Worm (Caenorhabditis elegans) whole organism, L4 larva: ENCODE results near the gene Y76B12C.6.

Experiments
- F37D6.2 ChIP-seq: sonication (generic microtip); optimal IDR thresholded peaks from 2 replicates; lab custom pipeline; 2016; ENCODE audit warnings: mild to moderate bottlenecking, missing genetic modification characterization, missing compliant biosample characterization
- aly-2 ChIP-seq: sonication (generic microtip); optimal IDR thresholded peaks from 2 replicates; lab custom pipeline; 2018; ENCODE audit warnings: missing biosample characterization, missing genetic modification characterization
- ama-1 ChIP-seq: fragments of 150-350 bp; optimal IDR thresholded peaks from 2 replicates; lab custom pipeline; 2014; ENCODE audit warnings: inconsistent platforms, mixed read lengths
- daf-19 ChIP-seq: fragments of 200-800 bp; sonication (Bioruptor generic); conservative IDR thresholded peaks from 2 replicates; pipeline ENCODE4 v1.3.6; 2022; ENCODE audit warnings: missing genetic modification characterization, missing compliant biosample characterization
- dmd-6 ChIP-seq: fragments of 200-800 bp; sonication (Bioruptor generic); IDR thresholded peaks from 2 replicates; pipeline ENCODE4 v1.3.6; 2022; ENCODE audit warnings: missing genetic modification reagents, missing genetic modification characterization, missing compliant biosample characterization
- egl-43 ChIP-seq: fragments of 200-800 bp; sonication (Bioruptor generic); IDR thresholded peaks from 2 replicates; pipeline ENCODE4 v1.3.6; 2022; ENCODE audit warnings: missing genetic modification reagents, missing genetic modification characterization, missing compliant biosample characterization
- lsy-2 ChIP-seq, 2 experiments: fragments of 150-350 bp in 1 of 2; sonication (generic microtip) in 1 of 2; optimal IDR thresholded peaks; 2 replicates each; lab custom pipeline; 2014 to 2017; ENCODE audit warnings: missing biosample characterization in 2 of 2, missing genetic modification characterization in 2 of 2
- nhr-237 ChIP-seq: sonication (generic microtip); optimal IDR thresholded peaks from 2 replicates; lab custom pipeline; 2017; ENCODE audit warnings: missing biosample characterization, missing genetic modification characterization
- nhr-28 ChIP-seq: fragments of 150-350 bp; optimal IDR thresholded peaks from 2 replicates; lab custom pipeline; 2014; ENCODE audit warnings: missing biosample characterization, missing genetic modification characterization
- pqm-1 ChIP-seq: sonication (generic microtip); optimal IDR thresholded peaks from 2 replicates; lab custom pipeline; 2017; ENCODE audit warnings: missing biosample characterization, missing genetic modification characterization
- saeg-2 ChIP-seq: fragments of 200-800 bp; sonication (Bioruptor generic); IDR thresholded peaks from 2 replicates; pipeline ENCODE4 v1.3.6; 2022; ENCODE audit warnings: missing genetic modification reagents, missing genetic modification characterization, missing compliant biosample characterization
- skn-1 ChIP-seq: fragments of 150-350 bp; optimal IDR thresholded peaks from 2 replicates; lab custom pipeline; 2014; ENCODE audit warnings: missing biosample characterization, missing genetic modification characterization
- tag-97 ChIP-seq: fragments of 200-800 bp; sonication (Bioruptor generic); IDR thresholded peaks from 2 replicates; pipeline ENCODE4 v1.3.6; 2022; ENCODE audit warnings: missing genetic modification characterization, missing compliant biosample characterization
- ztf-11 ChIP-seq: fragments of 150-350 bp; optimal IDR thresholded peaks from 2 replicates; lab custom pipeline; 2014; ENCODE audit warnings: missing biosample characterization, missing genetic modification characterization

ce11 chrIV:2037497-2037896 lies 56.3 kb downstream of the Y76B12C.6 start:
- no peak for TF ChIP-seq skn-1 (tag; lab: Kevin White, UChicago)
- TF ChIP-seq nhr-28 (tag; lab: Kevin White, UChicago), result no peak
- TF ChIP-seq saeg-2 (GFP tag; lab: Robert Waterston, UW), result no peak
- TF ChIP-seq nhr-237 (tag; lab: Kevin White, UChicago), result no peak
- TF ChIP-seq daf-19 (GFP tag; lab: Robert Waterston, UW), result no peak
- TF ChIP-seq egl-43 (GFP tag; lab: Robert Waterston, UW), result no peak
- no peak for TF ChIP-seq aly-2 (tag; lab: Kevin White, UChicago)
- TF ChIP-seq F37D6.2 (tag; lab: Kevin White, UChicago), result no peak
- TF ChIP-seq ama-1 (lab: Kevin White, UChicago), result no peak
- TF ChIP-seq dmd-6 (GFP tag; lab: Robert Waterston, UW), result no peak
- TF ChIP-seq ztf-11, result no peak
- no peak for TF ChIP-seq lsy-2 (tag; optimal IDR thresholded peaks at IDR 0.05; lab: Kevin White, UChicago)
- TF ChIP-seq pqm-1 (tag; lab: Kevin White, UChicago), result no peak
- TF ChIP-seq tag-97, result no peak
